Worm (Caenorhabditis elegans) whole organism, L4 larva: Measurements from ENCODE around the gene spdl-1.
A peak's percentile ranks its signal among the peaks of the same experiment; 100 is the strongest.

Experiments used
- aha-1 ChIP-seq: fragments of 150-350 bp; peaks from one replicate; lab custom pipeline; 2014; ENCODE audit warnings: missing biosample characterization, missing genetic modification characterization
- aly-2 ChIP-seq: sonication (generic microtip); optimal IDR thresholded peaks from 2 replicates; lab custom pipeline; 2018; ENCODE audit warnings: missing biosample characterization, missing genetic modification characterization
- arid-1 ChIP-seq: fragments of 200-800 bp; sonication (Bioruptor generic); conservative IDR thresholded peaks from 2 replicates; pipeline ENCODE4 v1.3.6; 2022; ENCODE audit warnings: missing genetic modification reagents, missing genetic modification characterization, missing compliant biosample characterization
- ceh-20 ChIP-seq: fragments of 200-800 bp; sonication (Bioruptor generic); IDR thresholded peaks from 2 replicates; pipeline ENCODE4 v1.3.6; 2022; ENCODE audit warnings: missing genetic modification reagents, missing genetic modification characterization, missing compliant biosample characterization
- ceh-32 ChIP-seq: sonication (generic microtip); optimal IDR thresholded peaks from 2 replicates; lab custom pipeline; 2016; ENCODE audit warnings: mild to moderate bottlenecking, missing genetic modification characterization, missing compliant biosample characterization; ENCODE audit not compliant: poor library complexity
- ceh-44 ChIP-seq: fragments of 200-800 bp; sonication (Bioruptor generic); IDR thresholded peaks from 2 replicates; pipeline ENCODE4 v1.3.6; 2022; ENCODE audit warnings: missing genetic modification reagents, missing genetic modification characterization, missing compliant biosample characterization
- ceh-62 ChIP-seq: sonication (generic microtip); optimal IDR thresholded peaks from 2 replicates; lab custom pipeline; 2017; ENCODE audit warnings: missing biosample characterization, missing genetic modification characterization
- ces-1 ChIP-seq: fragments of 150-350 bp; sonication (generic microtip); optimal IDR thresholded peaks from 4 replicates; lab custom pipeline; 2014; ENCODE audit warnings: missing biosample characterization, missing genetic modification reagents, missing genetic modification characterization
- dmd-6 ChIP-seq: fragments of 200-800 bp; sonication (Bioruptor generic); IDR thresholded peaks from 2 replicates; pipeline ENCODE4 v1.3.6; 2022; ENCODE audit warnings: missing genetic modification reagents, missing genetic modification characterization, missing compliant biosample characterization
- dmd-9 ChIP-seq: fragments of 200-800 bp; sonication (Bioruptor generic); IDR thresholded peaks from 2 replicates; pipeline ENCODE4 v1.3.6; 2022; ENCODE audit warnings: missing genetic modification reagents, missing genetic modification characterization, missing compliant biosample characterization
- dpl-1 ChIP-seq: fragments of 150-350 bp; optimal IDR thresholded peaks from 2 replicates; lab custom pipeline; 2014; ENCODE audit warnings: missing biosample characterization, missing genetic modification reagents, missing genetic modification characterization
- dve-1 ChIP-seq: sonication (generic microtip); optimal IDR thresholded peaks from 2 replicates; lab custom pipeline; 2017; ENCODE audit warnings: antibody characterized with exemption, mild to moderate bottlenecking, missing genetic modification characterization, missing compliant biosample characterization; ENCODE audit not compliant: insufficient read depth
- egl-27 ChIP-seq: sonication (generic microtip); optimal IDR thresholded peaks from 3 replicates; lab custom pipeline; 2017; ENCODE audit warnings: missing biosample characterization, missing genetic modification reagents, missing genetic modification characterization
- egl-43 ChIP-seq: fragments of 200-800 bp; sonication (Bioruptor generic); IDR thresholded peaks from 2 replicates; pipeline ENCODE4 v1.3.6; 2022; ENCODE audit warnings: missing genetic modification reagents, missing genetic modification characterization, missing compliant biosample characterization
- fkh-10 ChIP-seq: fragments of 150-350 bp; optimal IDR thresholded peaks from 2 replicates; lab custom pipeline; 2014; ENCODE audit warnings: missing biosample characterization, missing genetic modification reagents, missing genetic modification characterization
- hmg-1.1 ChIP-seq: fragments of 200-800 bp; sonication (Bioruptor generic); IDR thresholded peaks from 2 replicates; pipeline ENCODE4 v1.3.6; 2022; ENCODE audit warnings: missing genetic modification reagents, missing genetic modification characterization, missing compliant biosample characterization
- lin-29 ChIP-seq: fragments of 200-800 bp; sonication (Bioruptor generic); IDR thresholded peaks from 2 replicates; pipeline ENCODE4 v1.3.6; 2022; ENCODE audit warnings: missing genetic modification reagents, missing genetic modification characterization, missing compliant biosample characterization
- lin-39 ChIP-seq: fragments of 150-350 bp; optimal IDR thresholded peaks from 2 replicates; lab custom pipeline; 2014; ENCODE audit warnings: missing biosample characterization, missing genetic modification reagents, missing genetic modification characterization
- lir-3 ChIP-seq: sonication (generic microtip); optimal IDR thresholded peaks from 2 replicates; lab custom pipeline; 2016; ENCODE audit warnings: mild to moderate bottlenecking, missing genetic modification characterization, missing compliant biosample characterization
- madf-9 ChIP-seq: fragments of 200-800 bp; sonication (Bioruptor generic); conservative IDR thresholded peaks from 2 replicates; pipeline ENCODE4 v1.3.6; 2022; ENCODE audit warnings: missing genetic modification reagents, missing genetic modification characterization, missing compliant biosample characterization
- mep-1 ChIP-seq: fragments of 150-350 bp; sonication (generic microtip); optimal IDR thresholded peaks from 3 replicates; lab custom pipeline; 2014; ENCODE audit warnings: missing biosample characterization, missing genetic modification characterization
- mes-2 ChIP-seq: sonication (generic microtip); optimal IDR thresholded peaks from 2 replicates; lab custom pipeline; 2016; ENCODE audit warnings: missing genotype, mild to moderate bottlenecking, missing genetic modification characterization, missing compliant biosample characterization; ENCODE audit not compliant: poor library complexity, severe bottlenecking
- mxl-2 ChIP-seq: fragments of 200-800 bp; sonication (Bioruptor generic); conservative IDR thresholded peaks from 2 replicates; pipeline ENCODE4 v1.3.6; 2022; ENCODE audit warnings: missing genetic modification reagents, missing genetic modification characterization, missing compliant biosample characterization
- nhr-10 ChIP-seq: fragments of 150-350 bp; optimal IDR thresholded peaks from 2 replicates; lab custom pipeline; 2014; ENCODE audit warnings: missing biosample characterization, missing genetic modification characterization
- nhr-25 ChIP-seq: sonication (generic microtip); optimal IDR thresholded peaks from 2 replicates; lab custom pipeline; 2017; ENCODE audit warnings: missing genetic modification characterization, mild to moderate bottlenecking, missing compliant biosample characterization, antibody characterized with exemption, moderate library complexity, borderline replicate concordance; ENCODE audit not compliant: insufficient read depth
- nhr-42 ChIP-seq: fragments of 200-800 bp; sonication (Bioruptor generic); IDR thresholded peaks from 2 replicates; pipeline ENCODE4 v1.3.6; 2022; ENCODE audit warnings: missing genetic modification characterization, missing compliant biosample characterization
- nhr-6 ChIP-seq: fragments of 150-350 bp; optimal IDR thresholded peaks from 2 replicates; lab custom pipeline; 2014; ENCODE audit warnings: missing biosample characterization, missing genetic modification characterization
- nhr-76 ChIP-seq: fragments of 150-350 bp; optimal IDR thresholded peaks from 2 replicates; lab custom pipeline; 2014; ENCODE audit warnings: missing biosample characterization, missing genetic modification characterization
- pha-4 ChIP-seq, 2 experiments: fragments of 150-350 bp in 1 of 2; fragments of 200-800 bp in 1 of 2; sonication (Bioruptor generic) in 1 of 2; IDR thresholded peaks in 1 of 2; optimal IDR thresholded peaks in 1 of 2; 2 replicates each; pipeline versions ENCODE4 v1.3.6 to Lab custom; 2014 to 2022; ENCODE audit warnings: missing genetic modification characterization in 2 of 2, missing genetic modification reagents in 2 of 2, missing biosample characterization in 1 of 2, missing compliant biosample characterization in 1 of 2
- pqm-1 ChIP-seq: sonication (generic microtip); optimal IDR thresholded peaks from 2 replicates; lab custom pipeline; 2017; ENCODE audit warnings: missing biosample characterization, missing genetic modification characterization
- saeg-2 ChIP-seq: fragments of 200-800 bp; sonication (Bioruptor generic); IDR thresholded peaks from 2 replicates; pipeline ENCODE4 v1.3.6; 2022; ENCODE audit warnings: missing genetic modification reagents, missing genetic modification characterization, missing compliant biosample characterization
- snpc-4 ChIP-seq: fragments of 150-350 bp; optimal IDR thresholded peaks from 2 replicates; lab custom pipeline; 2014; ENCODE audit warnings: missing biosample characterization, missing genetic modification characterization
- spr-3 ChIP-seq: fragments of 200-800 bp; sonication (Bioruptor generic); optimal IDR thresholded peaks from 2 replicates; lab custom pipeline; 2018; ENCODE audit warnings: mild to moderate bottlenecking, missing genetic modification characterization, missing compliant biosample characterization
- tag-97 ChIP-seq: fragments of 200-800 bp; sonication (Bioruptor generic); IDR thresholded peaks from 2 replicates; pipeline ENCODE4 v1.3.6; 2022; ENCODE audit warnings: missing genetic modification characterization, missing compliant biosample characterization
- tra-1 ChIP-seq: fragments of 200-800 bp; sonication (Bioruptor generic); IDR thresholded peaks from 2 replicates; pipeline ENCODE4 v1.3.6; 2022; ENCODE audit warnings: missing genetic modification reagents, missing genetic modification characterization, missing compliant biosample characterization
- unc-130 ChIP-seq: sonication (generic microtip); optimal IDR thresholded peaks from 2 replicates; lab custom pipeline; 2016; ENCODE audit warnings: missing genetic modification reagents, missing genetic modification characterization, missing compliant biosample characterization
- unc-39 ChIP-seq: sonication (generic microtip); optimal IDR thresholded peaks from 2 replicates; lab custom pipeline; 2017; ENCODE audit warnings: missing biosample characterization, missing genetic modification characterization
- unc-62 ChIP-seq, 3 experiments: fragments of 150-350 bp in 1 of 3; sonication (generic microtip); optimal IDR thresholded peaks in 2 of 3; peaks in 1 of 3; 1 replicate in 1 of 3; 2 replicates in 2 of 3; lab custom pipeline; 2014 to 2017; ENCODE audit warnings: missing biosample characterization in 3 of 3, missing genetic modification characterization in 3 of 3, missing genetic modification reagents in 3 of 3, missing genotype in 1 of 3
- vab-7 ChIP-seq: fragments of 200-800 bp; sonication (Bioruptor generic); IDR thresholded peaks from 2 replicates; pipeline ENCODE4 v1.3.6; 2022; ENCODE audit warnings: missing genetic modification reagents, missing genetic modification characterization, missing compliant biosample characterization

Gene spdl-1

DNA sequence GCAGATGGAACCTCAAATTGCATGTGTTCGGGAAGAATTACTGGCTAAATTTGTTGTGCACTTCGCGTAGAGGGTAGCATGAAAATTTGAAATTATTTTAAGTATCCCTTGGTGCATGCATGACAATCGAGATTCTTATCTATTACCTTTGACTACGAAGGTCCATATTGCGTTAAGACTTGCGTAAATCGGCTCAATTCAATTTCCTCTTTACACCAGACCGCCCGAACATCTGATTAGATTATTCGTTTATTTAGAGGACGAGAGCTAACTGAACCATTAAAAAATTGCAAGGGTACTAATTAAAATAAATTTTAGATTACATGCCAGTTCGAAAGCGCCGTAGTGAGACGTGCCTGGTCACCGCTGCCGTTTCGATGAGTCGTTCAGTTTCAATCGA lies 36.2 kb downstream of the spdl-1 start:
- TF ChIP-seq unc-62 (GFP tag; optimal IDR thresholded peaks at IDR 0.05 in 1 of 2; lab: Kevin White, UChicago) (no peak), unc-62 (tag; optimal IDR thresholded peaks at IDR 0.05; lab: Kevin White, UChicago) (no peak), mxl-2 (GFP tag; lab: Robert Waterston, UW) (no peak), nhr-6 (tag; lab: Kevin White, UChicago) (no peak), ceh-44 (GFP tag; lab: Robert Waterston, UW) (no peak), nhr-42 (no peak), mep-1 (tag; lab: Kevin White, UChicago) (no peak), lin-29 (GFP tag; lab: Robert Waterston, UW) (no peak), lir-3 (tag; lab: Kevin White, UChicago) (no peak), dve-1 (tag; lab: Kevin White, UChicago) (no peak), vab-7 (GFP tag; lab: Robert Waterston, UW) (no peak), ceh-62 (no peak)

DNA sequence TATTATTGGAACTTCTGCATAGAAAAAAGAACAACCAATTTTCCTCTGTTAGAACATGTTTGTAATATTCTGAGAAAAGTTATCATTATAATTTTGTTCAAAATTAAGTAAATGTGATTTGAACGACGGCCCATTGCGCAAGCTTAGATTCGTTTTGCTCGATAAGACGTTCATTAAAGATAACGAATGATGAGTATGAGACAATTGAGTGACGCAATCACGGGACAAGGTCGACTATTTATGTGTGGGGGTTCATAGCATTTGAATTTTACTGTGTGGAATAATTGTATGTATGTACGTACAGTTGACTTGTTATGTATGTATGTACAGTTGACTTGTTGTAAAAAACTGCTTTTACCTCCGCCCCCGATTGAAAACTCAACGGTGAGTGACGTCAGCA lies 38.0 kb downstream of the spdl-1 start:
- no peak for TF ChIP-seq nhr-10 (tag; lab: Kevin White, UChicago)
- TF ChIP-seq tra-1 (GFP tag; lab: Robert Waterston, UW): no peak
- peak in 1 of 2 experiments; percentile 75 for TF ChIP-seq unc-62 (GFP tag; optimal IDR thresholded peaks at IDR 0.05 in 1 of 2; lab: Kevin White, UChicago)
- no peak for TF ChIP-seq unc-62 (tag; optimal IDR thresholded peaks at IDR 0.05; lab: Kevin White, UChicago)
- no peak for TF ChIP-seq ceh-32 (tag; lab: Kevin White, UChicago)
- no peak for TF ChIP-seq ces-1 (GFP tag; lab: Kevin White, UChicago)
- TF ChIP-seq snpc-4 (tag; lab: Kevin White, UChicago): no peak
- TF ChIP-seq nhr-76 (tag; lab: Kevin White, UChicago): no peak
- no peak for TF ChIP-seq unc-39 (tag; lab: Kevin White, UChicago)

DNA sequence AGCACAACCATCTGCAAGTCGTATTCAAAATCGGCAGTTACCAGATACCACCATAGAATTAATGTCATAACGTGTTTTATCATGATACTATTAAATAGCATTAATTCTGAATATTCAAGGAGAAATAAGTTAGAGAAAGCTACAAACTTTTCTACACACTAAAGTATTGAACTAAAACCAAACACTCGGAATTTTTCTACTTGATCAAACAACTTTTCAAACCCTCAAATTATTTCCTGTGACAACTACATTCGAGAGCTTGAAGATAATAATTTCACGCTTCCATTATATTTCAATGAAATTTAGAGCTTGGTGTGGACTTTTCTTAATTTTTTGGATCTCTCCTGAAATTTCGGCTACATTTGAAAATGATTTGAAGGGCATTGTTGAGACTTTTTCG lies 41.1 kb downstream of the spdl-1 start, which contains the start of gene irld-47:
Gene irld-47 (minus strand): TSS at position 101 of the 400 bp plus-strand sequence.
- TF ChIP-seq saeg-2: no peak
- no peak for TF ChIP-seq arid-1 (GFP tag; lab: Robert Waterston, UW)
- TF ChIP-seq pha-4 (GFP tag; IDR thresholded peaks at IDR 0.05; lab: Robert Waterston, UW): no peak
- TF ChIP-seq pha-4 (tag; optimal IDR thresholded peaks at IDR 0.05; lab: Kevin White, UChicago): no peak
- TF ChIP-seq dmd-6 (GFP tag; lab: Robert Waterston, UW): no peak
- TF ChIP-seq pqm-1 (tag; lab: Kevin White, UChicago): no peak
- no peak for TF ChIP-seq lin-39 (tag; lab: Kevin White, UChicago)
- TF ChIP-seq spr-3: no peak
- no peak for TF ChIP-seq egl-43 (GFP tag; lab: Robert Waterston, UW)
- TF ChIP-seq unc-130: no peak
- no peak for TF ChIP-seq mes-2
- TF ChIP-seq aha-1 (tag; lab: Kevin White, UChicago): no peak
- no peak for TF ChIP-seq dmd-9 (GFP tag; lab: Robert Waterston, UW)
- TF ChIP-seq hmg-1.1: no peak
- TF ChIP-seq dpl-1 (GFP tag; lab: Kevin White, UChicago): no peak
- no peak for TF ChIP-seq madf-9 (GFP tag; lab: Robert Waterston, UW)
- TF ChIP-seq ceh-20: no peak
- no peak for TF ChIP-seq tag-97 (GFP tag; lab: Robert Waterston, UW)
- TF ChIP-seq fkh-10 (GFP tag; lab: Kevin White, UChicago): no peak

DNA sequence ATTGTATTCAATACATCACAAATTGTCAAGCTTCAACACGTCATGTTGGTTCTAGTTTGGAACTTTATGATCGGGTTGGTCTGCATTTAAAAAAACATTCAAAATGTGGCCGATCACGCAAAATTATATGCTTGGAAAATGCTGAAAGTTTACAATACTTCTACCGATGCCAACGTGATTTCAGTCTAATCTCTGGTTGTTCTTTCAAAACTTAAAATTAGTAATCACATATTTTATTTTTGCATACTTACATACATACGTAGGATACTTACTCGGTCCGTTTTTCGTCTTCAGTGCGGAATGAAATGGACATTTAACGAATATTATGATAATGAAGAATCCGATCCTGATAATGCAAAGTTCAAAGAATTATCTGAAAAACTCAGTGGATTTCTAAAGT lies 43.7 kb downstream of the spdl-1 start, which contains the start of gene srw-62:
Gene srw-62 (plus strand): TSS at position 301 of the 400 bp plus-strand sequence.
- no peak for TF ChIP-seq nhr-25
- peak; percentile 4 for TF ChIP-seq aha-1 (tag; lab: Kevin White, UChicago)
- no peak for TF ChIP-seq egl-27 (tag; lab: Kevin White, UChicago)
- TF ChIP-seq aly-2: no peak
